Fruit fly (Drosophila melanogaster) whole organism, embryonic: Measurements from ENCODE around the gene Cht2.

ENCODE experiments used
- B-H2 ChIP-seq: fragments of 200-800 bp; sonication (Bioruptor generic); optimal IDR thresholded peaks from 2 replicates; lab custom pipeline; 2018; ENCODE audit warnings: missing biosample characterization, mild to moderate bottlenecking, missing genetic modification characterization
- CG10321 ChIP-seq: fragments of 200-800 bp; sonication (Bioruptor generic); IDR thresholded peaks from 2 replicates; pipeline ENCODE4 v1.3.6; 2022; ENCODE audit warnings: missing biosample characterization, missing genetic modification characterization
- CG10959 ChIP-seq: fragments of 200-800 bp; sonication (Bioruptor generic); IDR thresholded peaks from 2 replicates; pipeline ENCODE4 v1.3.6; 2022; ENCODE audit warnings: missing biosample characterization, missing genetic modification characterization
- CG11504 ChIP-seq: fragments of 200-800 bp; sonication (Bioruptor generic); optimal IDR thresholded peaks from 3 replicates; lab custom pipeline; 2019; ENCODE audit warnings: missing biosample characterization, mild to moderate bottlenecking, missing genetic modification characterization, moderate library complexity
- CG13775 ChIP-seq: fragments of 200-800 bp; sonication (Bioruptor generic); optimal IDR thresholded peaks from 3 replicates; lab custom pipeline; 2017; ENCODE audit warnings: missing biosample characterization, mild to moderate bottlenecking, missing genetic modification characterization
- CG17186 ChIP-seq: fragments of 200-800 bp; sonication (Bioruptor generic); optimal IDR thresholded peaks from 3 replicates; lab custom pipeline; 2017; ENCODE audit warnings: missing biosample characterization, missing genetic modification reagents, missing genetic modification characterization
- CG18262 ChIP-seq: fragments of 200-800 bp; optimal IDR thresholded peaks from 3 replicates; lab custom pipeline; 2019; ENCODE audit warnings: missing biosample characterization, mild to moderate bottlenecking, missing genetic modification characterization, moderate library complexity
- CG2202 ChIP-seq: fragments of 200-800 bp; sonication (Bioruptor generic); optimal IDR thresholded peaks from 2 replicates; lab custom pipeline; 2018; ENCODE audit warnings: missing biosample characterization, mild to moderate bottlenecking, missing genetic modification characterization
- CG31224 ChIP-seq: fragments of 200-800 bp; sonication (Bioruptor generic); IDR thresholded peaks from 2 replicates; pipeline ENCODE4 v1.3.6; 2022; ENCODE audit warnings: missing biosample characterization, missing genetic modification characterization
- CG33557 ChIP-seq: fragments of 200-800 bp; sonication (Bioruptor generic); optimal IDR thresholded peaks from 2 replicates; lab custom pipeline; 2019; ENCODE audit warnings: missing biosample characterization, mild to moderate bottlenecking, missing genetic modification characterization, moderate library complexity
- CG4404 ChIP-seq: fragments of 200-800 bp; sonication (Bioruptor generic); IDR thresholded peaks from 2 replicates; pipeline ENCODE4 v1.3.6; 2022; ENCODE audit warnings: missing biosample characterization, missing genetic modification characterization
- CG6175 ChIP-seq: fragments of 200-800 bp; sonication (Bioruptor generic); IDR thresholded peaks from 3 replicates; pipeline ENCODE4 v1.3.6; 2022; ENCODE audit warnings: missing biosample characterization, missing genetic modification characterization
- CG6683 ChIP-seq: fragments of 200-800 bp; sonication (Bioruptor generic); optimal IDR thresholded peaks from 2 replicates; lab custom pipeline; 2017; ENCODE audit warnings: missing biosample characterization, mild to moderate bottlenecking, missing genetic modification characterization, missing genetic modification reagents
- CG7987 ChIP-seq: fragments of 200-800 bp; sonication (Bioruptor generic); optimal IDR thresholded peaks from 2 replicates; lab custom pipeline; 2018; ENCODE audit warnings: missing biosample characterization, mild to moderate bottlenecking, missing genetic modification characterization, moderate library complexity
- D19B ChIP-seq: fragments of 200-800 bp; sonication (Bioruptor generic); optimal IDR thresholded peaks from 2 replicates; lab custom pipeline; 2017; ENCODE audit warnings: missing biosample characterization, mild to moderate bottlenecking, missing genetic modification characterization
- Doc2 ChIP-seq: fragments of 200-800 bp; sonication (Bioruptor generic); IDR thresholded peaks from 2 replicates; pipeline ENCODE4 v1.3.6; 2022; ENCODE audit warnings: missing biosample characterization, missing genetic modification characterization
- Dref ChIP-seq: fragments of 200-800 bp; sonication (Bioruptor generic); IDR thresholded peaks from 2 replicates; pipeline ENCODE4 v1.3.6; 2022; ENCODE audit warnings: missing biosample characterization, missing genetic modification characterization
- E2f1 ChIP-seq: fragments of 200-800 bp; sonication (Bioruptor generic); IDR thresholded peaks from 2 replicates; pipeline ENCODE4 v1.3.6; 2022; ENCODE audit warnings: missing biosample characterization, missing genetic modification characterization
- ERR ChIP-seq: fragments of 200-800 bp; sonication (Bioruptor generic); optimal IDR thresholded peaks from 2 replicates; lab custom pipeline; 2016; ENCODE audit warnings: missing biosample characterization, missing genetic modification characterization
- Elba2 ChIP-seq: fragments of 200-800 bp; sonication (Bioruptor generic); optimal IDR thresholded peaks from 3 replicates; lab custom pipeline; 2016; ENCODE audit warnings: missing biosample characterization, missing genetic modification characterization
- Hr51 ChIP-seq, 2 experiments: fragments of 200-800 bp; sonication (Bioruptor generic); optimal IDR thresholded peaks; 2 replicates in 1 of 2; 3 replicates in 1 of 2; lab custom pipeline; 2016 to 2018; ENCODE audit warnings: missing biosample characterization in 2 of 2, missing genetic modification characterization in 2 of 2, mild to moderate bottlenecking in 1 of 2, moderate library complexity in 1 of 2
- Jarid2 ChIP-seq: fragments of 200-800 bp; sonication (Bioruptor generic); optimal IDR thresholded peaks from 3 replicates; lab custom pipeline; 2017; ENCODE audit warnings: mild to moderate bottlenecking, missing biosample characterization, missing genetic modification reagents, missing genetic modification characterization
- Lim3 ChIP-seq: fragments of 200-800 bp; sonication (Bioruptor generic); IDR thresholded peaks from 2 replicates; pipeline ENCODE4 v1.3.6; 2022; ENCODE audit warnings: missing biosample characterization, missing genetic modification characterization
- MBD-R2 ChIP-seq: fragments of 200-800 bp; sonication (Bioruptor generic); IDR thresholded peaks from 2 replicates; pipeline ENCODE4 v1.3.6; 2022; ENCODE audit warnings: missing biosample characterization, missing genetic modification characterization
- NC2β ChIP-seq: fragments of 200-800 bp; sonication (Bioruptor generic); optimal IDR thresholded peaks from 2 replicates; lab custom pipeline; 2016; ENCODE audit warnings: missing biosample characterization, missing genetic modification characterization
- TFAM ChIP-seq: fragments of 200-800 bp; sonication (Bioruptor generic); optimal IDR thresholded peaks from 2 replicates; lab custom pipeline; 2017; ENCODE audit warnings: missing biosample characterization, missing genetic modification characterization, inconsistent platforms
- Taf1 ChIP-seq: fragments of 200-800 bp; sonication (Bioruptor generic); IDR thresholded peaks from 2 replicates; pipeline ENCODE4 v1.3.6; 2022; ENCODE audit warnings: missing biosample characterization, missing genetic modification characterization
- abd-A ChIP-seq: fragments of 200-800 bp; sonication (Bioruptor generic); optimal IDR thresholded peaks from 3 replicates; lab custom pipeline; 2019; ENCODE audit warnings: missing biosample characterization, mild to moderate bottlenecking, missing genetic modification characterization, moderate library complexity
- bab2 ChIP-seq: fragments of 200-800 bp; sonication (Bioruptor generic); optimal IDR thresholded peaks from 2 replicates; lab custom pipeline; 2016; ENCODE audit warnings: missing biosample characterization, missing genetic modification characterization
- bowl ChIP-seq: fragments of 200-800 bp; sonication (Bioruptor generic); IDR thresholded peaks from 2 replicates; pipeline ENCODE4 v1.3.6; 2022; ENCODE audit warnings: missing biosample characterization, missing genetic modification characterization
- bsh ChIP-seq, 2 experiments: fragments of 200-800 bp; sonication (Bioruptor generic); optimal IDR thresholded peaks; 2 replicates each; lab custom pipeline; 2017 to 2018; ENCODE audit warnings: mild to moderate bottlenecking in 2 of 2, missing biosample characterization in 2 of 2, missing genetic modification characterization in 2 of 2, moderate library complexity in 1 of 2
- chinmo ChIP-seq: fragments of 200-800 bp; sonication (Bioruptor generic); IDR thresholded peaks from 4 replicates; pipeline ENCODE4 v1.3.6; 2022; ENCODE audit warnings: missing biosample characterization, missing genetic modification characterization; ENCODE audit not compliant: partially characterized antibody
- danr ChIP-seq: fragments of 200-800 bp; sonication (Bioruptor generic); IDR thresholded peaks from 2 replicates; pipeline ENCODE4 v1.3.6; 2022; ENCODE audit warnings: missing biosample characterization, missing genetic modification characterization
- dati ChIP-seq: fragments of 200-800 bp; sonication (Bioruptor generic); IDR thresholded peaks from 2 replicates; pipeline ENCODE4 v1.3.6; 2022; ENCODE audit warnings: missing biosample characterization, missing genetic modification characterization
- gfzf ChIP-seq: fragments of 200-800 bp; sonication (Bioruptor generic); optimal IDR thresholded peaks from 2 replicates; lab custom pipeline; 2016; ENCODE audit warnings: missing biosample characterization, mild to moderate bottlenecking, missing genetic modification characterization, moderate library complexity
- her ChIP-seq: fragments of 200-800 bp; sonication (Bioruptor generic); optimal IDR thresholded peaks from 2 replicates; lab custom pipeline; 2016; ENCODE audit warnings: missing biosample characterization, missing genetic modification characterization
- hkb ChIP-seq, 2 experiments: fragments of 200-800 bp in 1 of 2; fragments of >200 bp in 1 of 2; sonication (Bioruptor generic) in 1 of 2; IDR thresholded peaks in 1 of 2; optimal IDR thresholded peaks in 1 of 2; 2 replicates each; pipeline versions ENCODE4 v1.3.6 to Lab custom; 2017 to 2022; ENCODE audit warnings: missing biosample characterization in 1 of 2, missing genetic modification characterization in 1 of 2
- jing ChIP-seq: fragments of 200-800 bp; sonication (Bioruptor generic); optimal IDR thresholded peaks from 2 replicates; lab custom pipeline; 2018; ENCODE audit warnings: missing biosample characterization, mild to moderate bottlenecking, missing genetic modification characterization
- kay ChIP-seq: fragments of 200-800 bp; sonication (Bioruptor generic); optimal IDR thresholded peaks from 2 replicates; lab custom pipeline; 2016; ENCODE audit warnings: missing biosample characterization, missing genetic modification characterization
- kni ChIP-seq: fragments of 200-800 bp; sonication (Bioruptor generic); optimal IDR thresholded peaks from 3 replicates; lab custom pipeline; 2017; ENCODE audit warnings: mild to moderate bottlenecking, missing biosample characterization, missing genetic modification reagents, missing genetic modification characterization
- knrl ChIP-seq: fragments of 200-800 bp; sonication (Bioruptor generic); IDR thresholded peaks from 3 replicates; pipeline ENCODE4 v1.3.6; 2022; ENCODE audit warnings: missing biosample characterization, missing genetic modification characterization; ENCODE audit not compliant: partially characterized antibody
- mam ChIP-seq: fragments of 200-800 bp; sonication (Bioruptor generic); optimal IDR thresholded peaks from 3 replicates; lab custom pipeline; 2016; ENCODE audit warnings: missing biosample characterization, missing genetic modification characterization
- otp ChIP-seq: fragments of 200-800 bp; sonication (Bioruptor generic); IDR thresholded peaks from 3 replicates; pipeline ENCODE4, ENCODE4 v1.3.6; 2022; ENCODE audit warnings: missing biosample characterization, missing genetic modification characterization
- pan ChIP-seq, 4 experiments: fragments of >200 bp in 3 of 4; fragments of 200-800 bp in 1 of 4; sonication (Bioruptor generic) in 1 of 4; optimal IDR thresholded peaks in 3 of 4; IDR thresholded peaks in 1 of 4; 2 replicates each; pipeline versions ENCODE4 v1.3.6 to Lab custom; 2017 to 2022; ENCODE audit warnings: missing biosample characterization in 2 of 4, missing genetic modification characterization in 2 of 4, mixed read lengths in 1 of 4
- pho ChIP-seq: fragments of 200-800 bp; sonication (Bioruptor generic); optimal IDR thresholded peaks from 2 replicates; lab custom pipeline; 2016; ENCODE audit warnings: missing biosample characterization, missing genetic modification characterization
- ranshi ChIP-seq: fragments of 200-800 bp; sonication (Bioruptor generic); IDR thresholded peaks from 2 replicates; pipeline ENCODE4 v1.3.6; 2022; ENCODE audit warnings: missing biosample characterization, missing genetic modification characterization
- ro ChIP-seq: fragments of 200-800 bp; sonication (Bioruptor generic); IDR thresholded peaks from 2 replicates; pipeline ENCODE4 v1.3.6; 2022; ENCODE audit warnings: missing biosample characterization, missing genetic modification characterization
- slp2 ChIP-seq: fragments of 200-800 bp; sonication (Bioruptor generic); optimal IDR thresholded peaks from 2 replicates; lab custom pipeline; 2016; ENCODE audit warnings: missing biosample characterization, missing genetic modification characterization
- toy ChIP-seq: fragments of 200-800 bp; sonication (Bioruptor generic); IDR thresholded peaks from 2 replicates; pipeline ENCODE4 v1.3.6; 2022; ENCODE audit warnings: missing biosample characterization, missing genetic modification characterization
- trh ChIP-seq: fragments of 200-800 bp; sonication (Bioruptor generic); optimal IDR thresholded peaks from 2 replicates; lab custom pipeline; 2016; ENCODE audit warnings: missing biosample characterization, missing genetic modification characterization
- usp ChIP-seq: fragments of >200 bp; optimal IDR thresholded peaks from 2 replicates; lab custom pipeline; 2017; ENCODE audit warnings: missing biosample characterization, missing genetic modification characterization
- vfl ChIP-seq: fragments of 200-800 bp; sonication (Bioruptor generic); optimal IDR thresholded peaks from 2 replicates; lab custom pipeline; 2016; ENCODE audit warnings: missing biosample characterization, missing genetic modification characterization

Cht2 gene

dm6 chr3L:1798649-1799048, 42.9 kb upstream of the Cht2 start, which contains the start of gene Patj (continued):
- TF ChIP-seq slp2 (GFP tag; lab: Kevin White, UChicago): no peak
- TF ChIP-seq Hr51 (GFP tag; optimal IDR thresholded peaks at IDR 0.05; lab: Kevin White, UChicago): no peak
- peak; percentile 79 for TF ChIP-seq Dref
- no peak for TF ChIP-seq hkb (optimal IDR thresholded peaks at IDR 0.05; lab: Kevin White, UChicago)
- no peak for TF ChIP-seq hkb (GFP tag; IDR thresholded peaks at IDR 0.05; lab: Robert Waterston, UW)
- TF ChIP-seq Lim3 (GFP tag; lab: Robert Waterston, UW): no peak
- TF ChIP-seq danr (GFP tag; lab: Robert Waterston, UW): no peak
- no peak for TF ChIP-seq usp
- TF ChIP-seq MBD-R2: peak; percentile 97
- TF ChIP-seq ranshi (GFP tag; lab: Robert Waterston, UW): no peak
- no peak for TF ChIP-seq CG33557 (GFP tag; lab: Kevin White, UChicago)
- TF ChIP-seq otp (GFP tag; lab: Robert Waterston, UW): peak; percentile 47
- no peak for TF ChIP-seq kni (GFP tag; lab: Kevin White, UChicago)
- no peak for TF ChIP-seq CG13775 (GFP tag; lab: Kevin White, UChicago)
- no peak for TF ChIP-seq Doc2 (GFP tag; lab: Robert Waterston, UW)
- no peak for TF ChIP-seq CG2202 (tag; lab: Kevin White, UChicago)
- no peak for TF ChIP-seq D19B (GFP tag; lab: Kevin White, UChicago)
- no peak for TF ChIP-seq dati (GFP tag; lab: Robert Waterston, UW)
- TF ChIP-seq ERR (GFP tag; lab: Kevin White, UChicago): no peak
- no peak for TF ChIP-seq CG6175
- TF ChIP-seq her (GFP tag; lab: Kevin White, UChicago): no peak
- TF ChIP-seq ro (GFP tag; lab: Robert Waterston, UW): no peak
- TF ChIP-seq pan (optimal IDR thresholded peaks at IDR 0.05; lab: Kevin White, UChicago): no peak
- no peak for TF ChIP-seq pan (GFP tag; optimal IDR thresholded peaks at IDR 0.05 in 1 of 2, IDR thresholded peaks at IDR 0.05 in 1 of 2)
- no peak for TF ChIP-seq CG4404 (GFP tag; lab: Robert Waterston, UW)
- TF ChIP-seq chinmo (GFP tag; lab: Robert Waterston, UW): peak; percentile 99
- no peak for TF ChIP-seq B-H2 (GFP tag; lab: Kevin White, UChicago)
- TF ChIP-seq trh (GFP tag; lab: Kevin White, UChicago): no peak
- TF ChIP-seq Taf1: no peak
- no peak for TF ChIP-seq TFAM (GFP tag; lab: Kevin White, UChicago)
- TF ChIP-seq bsh (GFP tag; optimal IDR thresholded peaks at IDR 0.05; lab: Kevin White, UChicago): no peak
- no peak for TF ChIP-seq abd-A
- TF ChIP-seq gfzf (GFP tag; lab: Kevin White, UChicago): peak; percentile 34
- TF ChIP-seq CG31224 (GFP tag; lab: Robert Waterston, UW): no peak
- TF ChIP-seq Jarid2: no peak
- no peak for TF ChIP-seq NC2β (GFP tag; lab: Kevin White, UChicago)
- TF ChIP-seq CG18262 (tag; lab: Kevin White, UChicago): no peak
- no peak for TF ChIP-seq kay
- TF ChIP-seq toy: no peak
- no peak for TF ChIP-seq CG7987
- no peak for TF ChIP-seq CG6683 (GFP tag; lab: Kevin White, UChicago)
- TF ChIP-seq CG17186: peak; percentile 3
- no peak for TF ChIP-seq mam (GFP tag; lab: Kevin White, UChicago)
- no peak for TF ChIP-seq CG11504 (tag; lab: Kevin White, UChicago)
- TF ChIP-seq E2f1 (GFP tag; lab: Robert Waterston, UW): no peak
- no peak for TF ChIP-seq Elba2 (GFP tag; lab: Kevin White, UChicago)
- no peak for TF ChIP-seq bab2
- TF ChIP-seq CG10321: no peak
- no peak for TF ChIP-seq vfl
- no peak for TF ChIP-seq jing (GFP tag; lab: Kevin White, UChicago)
- no peak for TF ChIP-seq knrl (GFP tag; lab: Robert Waterston, UW)
- TF ChIP-seq CG10959 (GFP tag; lab: Robert Waterston, UW): no peak
- TF ChIP-seq pho (GFP tag; lab: Kevin White, UChicago): no peak
- no peak for TF ChIP-seq bowl (GFP tag; lab: Robert Waterston, UW)
